Fruit fly (Drosophila melanogaster) whole organism, embryonic: ENCODE data around the gene CG10365.

ENCODE experiments used
- Dfd ChIP-seq, 2 experiments: fragments of >200 bp; optimal IDR thresholded peaks; 2 replicates each; lab custom pipeline; 2017; ENCODE audit warnings: missing biosample characterization in 2 of 2, missing genetic modification characterization in 2 of 2
- chn ChIP-seq: fragments of 200-800 bp; sonication (Bioruptor generic); optimal IDR thresholded peaks from 2 replicates; lab custom pipeline; 2016; ENCODE audit warnings: missing biosample characterization, missing genetic modification characterization
- h ChIP-seq: fragments of >200 bp; optimal IDR thresholded peaks from 2 replicates; lab custom pipeline; 2017
- zf30C ChIP-seq: fragments of 200-800 bp; sonication (Bioruptor generic); optimal IDR thresholded peaks from 3 replicates; lab custom pipeline; 2018; ENCODE audit warnings: missing biosample characterization, mild to moderate bottlenecking, missing genetic modification characterization

dm6 chr3R:23747446-23747845 lies 24.3 kb downstream of the CG10365 start:
- TF ChIP-seq h (lab: Kevin White, UChicago) (no peak), zf30C (GFP tag; lab: Kevin White, UChicago) (no peak), Dfd (GFP tag; optimal IDR thresholded peaks at IDR 0.05; lab: Kevin White, UChicago) (no peak), chn (GFP tag; lab: Kevin White, UChicago) (no peak)
